Fruit fly (Drosophila melanogaster) whole organism, prepupa: Measurements from ENCODE around the gene Naa15-16.
A peak's percentile ranks its signal among the peaks of the same experiment; 100 is the strongest.

ENCODE experiments used
- Blimp-1 ChIP-seq: fragments of 200-800 bp; sonication (Bioruptor generic); optimal IDR thresholded peaks from 3 replicates; lab custom pipeline; 2017; ENCODE audit warnings: missing biosample characterization, missing genetic modification characterization, mild to moderate bottlenecking, moderate library complexity, missing genetic modification reagents
- CG10669 ChIP-seq: fragments of 200-800 bp; sonication (Bioruptor generic); optimal IDR thresholded peaks from 3 replicates; lab custom pipeline; 2018; ENCODE audit warnings: missing biosample characterization, mild to moderate bottlenecking, missing genetic modification characterization, moderate library complexity
- CG11294 ChIP-seq: fragments of 200-800 bp; sonication (Bioruptor generic); IDR thresholded peaks from 2 replicates; pipeline ENCODE4 v1.3.6; 2022; ENCODE audit warnings: missing biosample characterization, missing genetic modification characterization
- CG11762 ChIP-seq: fragments of 200-800 bp; sonication (Bioruptor generic); optimal IDR thresholded peaks from 3 replicates; lab custom pipeline; 2016; ENCODE audit warnings: missing biosample characterization, missing genetic modification characterization; ENCODE audit not compliant: insufficient read depth
- CG11902 ChIP-seq: fragments of 200-800 bp; sonication (Bioruptor generic); optimal IDR thresholded peaks from 3 replicates; lab custom pipeline; 2016; ENCODE audit warnings: missing biosample characterization, missing genetic modification characterization
- CG15336 ChIP-seq: fragments of 200-800 bp; sonication (Bioruptor generic); IDR thresholded peaks from 2 replicates; pipeline ENCODE4 v1.3.6; 2022; ENCODE audit warnings: missing biosample characterization, missing genetic modification characterization
- CG16779 ChIP-seq: fragments of 200-800 bp; sonication (Bioruptor generic); optimal IDR thresholded peaks from 3 replicates; lab custom pipeline; 2017; ENCODE audit warnings: missing biosample characterization, mild to moderate bottlenecking, missing genetic modification characterization
- CG3032 ChIP-seq: fragments of 200-800 bp; optimal IDR thresholded peaks from 2 replicates; lab custom pipeline; 2019; ENCODE audit warnings: missing biosample characterization, mild to moderate bottlenecking, missing genetic modification characterization, moderate library complexity
- CG31627 ChIP-seq: fragments of 200-800 bp; sonication (Bioruptor generic); optimal IDR thresholded peaks from 3 replicates; lab custom pipeline; 2016; ENCODE audit warnings: missing biosample characterization, missing genetic modification characterization
- CG32006 ChIP-seq: fragments of 200-800 bp; sonication (Bioruptor generic); optimal IDR thresholded peaks from 3 replicates; lab custom pipeline; 2017; ENCODE audit warnings: missing biosample characterization, mild to moderate bottlenecking, missing genetic modification characterization
- CG6163 ChIP-seq: fragments of 200-800 bp; sonication (Bioruptor generic); IDR thresholded peaks from 3 replicates; pipeline ENCODE4 v1.3.6; 2022; ENCODE audit warnings: missing biosample characterization, missing genetic modification characterization
- CG6808 ChIP-seq: fragments of 200-800 bp; sonication (Bioruptor generic); optimal IDR thresholded peaks from 3 replicates; lab custom pipeline; 2017; ENCODE audit warnings: missing biosample characterization, missing genetic modification characterization, mild to moderate bottlenecking, moderate library complexity, missing genetic modification reagents
- CG6854 ChIP-seq: fragments of 200-800 bp; sonication (Bioruptor generic); optimal IDR thresholded peaks from 2 replicates; lab custom pipeline; 2017; ENCODE audit warnings: missing biosample characterization, mild to moderate bottlenecking, missing genetic modification characterization
- CG8319 ChIP-seq: fragments of 200-800 bp; sonication (Bioruptor generic); optimal IDR thresholded peaks from 3 replicates; lab custom pipeline; 2016; ENCODE audit warnings: missing biosample characterization, missing genetic modification characterization
- CG8632 ChIP-seq: fragments of 200-800 bp; sonication (Bioruptor generic); optimal IDR thresholded peaks from 3 replicates; lab custom pipeline; 2016; ENCODE audit warnings: missing biosample characterization, missing genetic modification characterization
- Eip75B ChIP-seq: fragments of 200-800 bp; sonication (Bioruptor generic); optimal IDR thresholded peaks from 3 replicates; lab custom pipeline; 2016; ENCODE audit warnings: missing biosample characterization, missing genetic modification characterization
- Eip78C ChIP-seq: fragments of 200-800 bp; sonication (Bioruptor generic); peaks from one replicate; lab custom pipeline; 2016; ENCODE audit warnings: missing biosample characterization, missing genetic modification characterization
- Eip93F ChIP-seq: fragments of 200-800 bp; sonication (Bioruptor generic); optimal IDR thresholded peaks from 2 replicates; lab custom pipeline; 2016; ENCODE audit warnings: missing biosample characterization, mild to moderate bottlenecking, missing genetic modification characterization
- Ets21C ChIP-seq: fragments of 200-800 bp; sonication (Bioruptor generic); optimal IDR thresholded peaks from 3 replicates; lab custom pipeline; 2016; ENCODE audit warnings: missing biosample characterization, missing genetic modification characterization
- Gug ChIP-seq: fragments of 200-800 bp; sonication (Bioruptor generic); IDR thresholded peaks from 2 replicates; pipeline ENCODE4 v1.3.6; 2022; ENCODE audit warnings: missing biosample characterization, missing genetic modification characterization
- Hr38 ChIP-seq: sonication (Bioruptor generic); optimal IDR thresholded peaks from 2 replicates; lab custom pipeline; 2016; ENCODE audit warnings: missing biosample characterization, missing genetic modification characterization
- Hr4 ChIP-seq: fragments of 200-800 bp; sonication (Bioruptor generic); optimal IDR thresholded peaks from 3 replicates; lab custom pipeline; 2016; ENCODE audit warnings: missing biosample characterization, missing genetic modification characterization
- Lpt ChIP-seq: fragments of 200-800 bp; sonication (Bioruptor generic); optimal IDR thresholded peaks from 3 replicates; lab custom pipeline; 2016; ENCODE audit warnings: missing biosample characterization, missing genetic modification characterization
- Smox ChIP-seq: fragments of 200-800 bp; sonication (Bioruptor generic); optimal IDR thresholded peaks from 3 replicates; lab custom pipeline; 2016; ENCODE audit warnings: missing biosample characterization, missing genetic modification characterization
- Sox102F ChIP-seq: fragments of 200-800 bp; sonication (Bioruptor generic); optimal IDR thresholded peaks from 2 replicates; lab custom pipeline; 2016; ENCODE audit warnings: missing biosample characterization, mild to moderate bottlenecking, missing genetic modification characterization
- Sox15 ChIP-seq: fragments of 200-800 bp; sonication (Bioruptor generic); optimal IDR thresholded peaks from 3 replicates; lab custom pipeline; 2016; ENCODE audit warnings: missing biosample characterization, missing genetic modification characterization
- achi ChIP-seq: fragments of 200-800 bp; sonication (Bioruptor generic); optimal IDR thresholded peaks from 3 replicates; lab custom pipeline; 2016; ENCODE audit warnings: missing biosample characterization, missing genetic modification characterization
- acj6 ChIP-seq: fragments of 200-800 bp; sonication (Bioruptor generic); optimal IDR thresholded peaks from 3 replicates; lab custom pipeline; 2016; ENCODE audit warnings: missing biosample characterization, missing genetic modification characterization
- cyc ChIP-seq: fragments of 200-800 bp; sonication (Bioruptor generic); optimal IDR thresholded peaks from 3 replicates; lab custom pipeline; 2016; ENCODE audit warnings: missing biosample characterization, missing genetic modification characterization
- dac ChIP-seq: fragments of 200-800 bp; sonication (Bioruptor generic); optimal IDR thresholded peaks from 2 replicates; lab custom pipeline; 2017; ENCODE audit warnings: missing biosample characterization, mild to moderate bottlenecking, missing genetic modification characterization
- dsx ChIP-seq: fragments of 200-800 bp; optimal IDR thresholded peaks from 3 replicates; lab custom pipeline; 2019; ENCODE audit warnings: missing biosample characterization, mild to moderate bottlenecking, missing genetic modification characterization, moderate library complexity; ENCODE audit not compliant: poor library complexity, severe bottlenecking
- fd59A ChIP-seq: fragments of 200-800 bp; sonication (Bioruptor generic); optimal IDR thresholded peaks from 2 replicates; lab custom pipeline; 2017; ENCODE audit warnings: missing biosample characterization, mild to moderate bottlenecking, missing genetic modification characterization, missing genetic modification reagents
- fkh ChIP-seq: fragments of 200-800 bp; sonication (Bioruptor generic); optimal IDR thresholded peaks from 3 replicates; lab custom pipeline; 2017; ENCODE audit warnings: missing biosample characterization, mild to moderate bottlenecking, missing genetic modification characterization, moderate library complexity
- lz ChIP-seq: fragments of 200-800 bp; sonication (Bioruptor generic); optimal IDR thresholded peaks from 3 replicates; lab custom pipeline; 2016; ENCODE audit warnings: missing biosample characterization, missing genetic modification characterization
- net ChIP-seq: fragments of 200-800 bp; sonication (Bioruptor generic); optimal IDR thresholded peaks from 3 replicates; lab custom pipeline; 2016; ENCODE audit warnings: missing biosample characterization, missing genetic modification characterization
- salr ChIP-seq, 2 experiments: fragments of 200-800 bp; sonication (Bioruptor generic); optimal IDR thresholded peaks; 3 replicates each; lab custom pipeline; 2016 to 2018; ENCODE audit warnings: missing biosample characterization in 2 of 2, missing genetic modification characterization in 2 of 2, mild to moderate bottlenecking in 1 of 2
- spab ChIP-seq: fragments of 200-800 bp; sonication (Bioruptor generic); optimal IDR thresholded peaks from 2 replicates; lab custom pipeline; 2017; ENCODE audit warnings: missing biosample characterization, mild to moderate bottlenecking, missing genetic modification characterization, missing genetic modification reagents
- ss ChIP-seq, 2 experiments: fragments of 200-800 bp; sonication (Bioruptor generic); optimal IDR thresholded peaks; 2 replicates in 1 of 2; 3 replicates in 1 of 2; lab custom pipeline; 2017 to 2018; ENCODE audit warnings: mild to moderate bottlenecking in 2 of 2, missing biosample characterization in 2 of 2, missing genetic modification characterization in 2 of 2, moderate library complexity in 1 of 2
- svp ChIP-seq: fragments of 200-800 bp; sonication (Bioruptor generic); peaks from one replicate; lab custom pipeline; 2016; ENCODE audit warnings: missing biosample characterization, missing genetic modification characterization
- topi ChIP-seq: fragments of 200-800 bp; sonication (Bioruptor generic); optimal IDR thresholded peaks from 3 replicates; lab custom pipeline; 2016; ENCODE audit warnings: missing biosample characterization, missing genetic modification characterization
- vri ChIP-seq: fragments of 200-800 bp; sonication (Bioruptor generic); optimal IDR thresholded peaks from 3 replicates; lab custom pipeline; 2016; ENCODE audit warnings: missing biosample characterization, mild to moderate bottlenecking, missing genetic modification characterization

Naa15-16 gene

DNA sequence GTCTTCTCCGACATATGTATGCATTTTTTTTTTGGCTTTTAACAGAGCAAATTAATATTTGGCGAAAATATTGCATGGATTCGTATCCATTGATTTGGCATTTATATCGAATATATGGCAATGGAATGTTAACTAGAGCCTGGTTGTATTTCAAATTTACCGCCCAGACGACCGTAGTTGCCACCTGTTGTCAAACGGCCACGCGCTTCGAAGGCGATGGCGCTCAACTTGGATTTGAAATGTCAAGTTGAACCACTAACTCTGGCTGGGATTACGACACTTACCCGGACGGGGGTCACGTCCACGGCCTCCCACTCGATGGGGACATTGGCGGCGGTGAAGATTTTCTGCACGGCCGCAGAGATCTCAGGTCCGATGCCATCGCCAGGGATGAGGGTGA is 40.6 kb downstream of the Naa15-16 start:
- no peak for TF ChIP-seq CG16779 (tag; lab: Kevin White, UChicago)
- no peak for TF ChIP-seq Ets21C (GFP tag; lab: Kevin White, UChicago)
- TF ChIP-seq Blimp-1 (GFP tag; lab: Kevin White, UChicago), result no peak
- no peak for TF ChIP-seq CG32006
- TF ChIP-seq spab (GFP tag; lab: Kevin White, UChicago), result no peak
- no peak for TF ChIP-seq CG11294
- no peak for TF ChIP-seq salr (GFP tag; optimal IDR thresholded peaks at IDR 0.05; lab: Kevin White, UChicago)
- TF ChIP-seq CG11902 (GFP tag; lab: Kevin White, UChicago), result no peak
- TF ChIP-seq CG6163 (GFP tag; lab: Robert Waterston, UW), result no peak
- TF ChIP-seq CG8632 (GFP tag; lab: Kevin White, UChicago), result no peak

DNA sequence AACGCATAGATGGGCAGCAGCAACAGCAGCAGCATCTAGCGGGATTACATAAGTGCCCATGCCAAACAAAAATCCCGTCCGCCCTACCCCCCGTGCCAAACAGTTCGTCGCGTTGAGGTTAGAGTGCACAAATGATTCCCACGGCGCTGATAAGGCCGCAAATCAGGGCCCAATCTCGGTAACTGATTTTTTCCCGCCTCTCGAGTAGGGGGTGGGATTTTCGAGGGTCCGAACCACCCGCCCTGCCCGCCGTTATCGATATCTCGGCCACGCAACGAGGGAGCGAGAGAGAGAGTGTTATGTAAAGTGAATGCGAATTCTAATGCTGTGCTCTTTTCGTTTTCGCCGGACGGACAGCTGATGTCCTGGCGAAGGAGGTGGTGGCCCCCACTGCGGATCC is 41.1 kb downstream of the Naa15-16 start:
- TF ChIP-seq CG16779 (tag; lab: Kevin White, UChicago) (no peak), Hr38 (GFP tag; lab: Kevin White, UChicago) (no peak), Eip75B (no peak), CG3032 (tag; lab: Kevin White, UChicago) (no peak), CG11762 (GFP tag; lab: Kevin White, UChicago) (no peak), svp (GFP tag; lab: Kevin White, UChicago) (peak; percentile 74), dac (GFP tag; lab: Kevin White, UChicago) (no peak), vri (GFP tag; lab: Kevin White, UChicago) (peak; percentile 67), CG10669 (no peak), CG8319 (GFP tag; lab: Kevin White, UChicago) (no peak)

DNA sequence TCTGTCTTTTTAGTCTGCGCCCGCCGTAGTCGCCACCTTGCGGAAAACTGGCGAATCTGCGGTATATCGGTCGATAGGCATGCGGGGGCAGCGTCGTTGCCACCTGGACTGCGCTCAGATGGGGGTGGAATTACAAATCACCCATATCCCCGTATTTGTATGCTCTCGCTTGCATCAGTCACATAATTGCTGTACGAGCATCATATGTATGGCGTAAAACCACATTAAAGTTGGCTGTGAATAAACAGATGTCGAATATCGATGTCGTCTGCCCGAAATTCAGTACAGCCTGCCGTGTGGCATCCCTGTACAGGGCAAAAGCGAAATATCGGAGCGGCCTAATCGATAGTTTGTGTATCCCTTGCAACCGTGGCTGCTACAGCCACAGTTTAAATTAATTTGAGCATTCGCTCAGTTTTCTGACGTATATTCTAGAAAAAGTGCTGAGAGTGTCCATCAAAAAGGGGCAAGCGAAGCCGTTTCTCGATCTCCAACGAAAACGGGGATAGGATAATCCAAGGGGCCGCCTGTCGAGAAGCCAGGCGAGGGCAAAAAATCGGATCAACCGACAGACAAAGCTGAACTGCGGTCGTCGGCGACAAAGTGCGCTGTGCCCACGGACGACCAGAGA is 42.1 kb downstream of the Naa15-16 start, which contains the start of the genes Idh3a and CoRest:
Idh3a (minus strand) TSS at position 58 of the 631 bp plus-strand sequence.
CoRest (plus strand) TSS at position 177 of the 631 bp plus-strand sequence.
- TF ChIP-seq Lpt (GFP tag; lab: Kevin White, UChicago), result no peak
- TF ChIP-seq fd59A (GFP tag; lab: Kevin White, UChicago), result no peak
- no peak for TF ChIP-seq net
- no peak for TF ChIP-seq spab (GFP tag; lab: Kevin White, UChicago)
- TF ChIP-seq svp (GFP tag; lab: Kevin White, UChicago), result peak; percentile 83
- TF ChIP-seq lz (GFP tag; lab: Kevin White, UChicago), result peak; percentile 13
- TF ChIP-seq cyc (GFP tag; lab: Kevin White, UChicago), result no peak
- no peak for TF ChIP-seq topi
- TF ChIP-seq CG11294, result no peak
- TF ChIP-seq CG32006, result no peak
- TF ChIP-seq Eip75B, result no peak
- TF ChIP-seq CG6808 (GFP tag; lab: Kevin White, UChicago), result no peak
- no peak for TF ChIP-seq CG6163 (GFP tag; lab: Robert Waterston, UW)
- TF ChIP-seq CG31627 (GFP tag; lab: Kevin White, UChicago), result peak; percentile 32
- no peak for TF ChIP-seq Gug (GFP tag; lab: Robert Waterston, UW)
- TF ChIP-seq CG15336 (GFP tag; lab: Robert Waterston, UW), result no peak
- TF ChIP-seq dsx, result no peak
- TF ChIP-seq Ets21C (GFP tag; lab: Kevin White, UChicago), result no peak
- TF ChIP-seq ss (GFP tag; optimal IDR thresholded peaks at IDR 0.05; lab: Kevin White, UChicago), result no peak
- no peak for TF ChIP-seq Sox102F (GFP tag; lab: Kevin White, UChicago)
- no peak for TF ChIP-seq CG16779 (tag; lab: Kevin White, UChicago)
- no peak for TF ChIP-seq achi (GFP tag; lab: Kevin White, UChicago)
- no peak for TF ChIP-seq Blimp-1 (GFP tag; lab: Kevin White, UChicago)
- TF ChIP-seq CG8319 (GFP tag; lab: Kevin White, UChicago), result no peak
- no peak for TF ChIP-seq acj6 (GFP tag; lab: Kevin White, UChicago)
- no peak for TF ChIP-seq Eip93F (GFP tag; lab: Kevin White, UChicago)
- TF ChIP-seq CG6854 (GFP tag; lab: Kevin White, UChicago), result no peak
- TF ChIP-seq fkh, result no peak
- TF ChIP-seq CG3032 (tag; lab: Kevin White, UChicago), result no peak
- TF ChIP-seq Smox (GFP tag; lab: Kevin White, UChicago), result no peak
- TF ChIP-seq Sox15, result peak; percentile 4
- no peak for TF ChIP-seq Eip78C (GFP tag; lab: Kevin White, UChicago)
- no peak for TF ChIP-seq Hr4
